Worm (Caenorhabditis elegans): ENCODE data around the gene ZK550.2.

ZK550.2 gene

DNA sequence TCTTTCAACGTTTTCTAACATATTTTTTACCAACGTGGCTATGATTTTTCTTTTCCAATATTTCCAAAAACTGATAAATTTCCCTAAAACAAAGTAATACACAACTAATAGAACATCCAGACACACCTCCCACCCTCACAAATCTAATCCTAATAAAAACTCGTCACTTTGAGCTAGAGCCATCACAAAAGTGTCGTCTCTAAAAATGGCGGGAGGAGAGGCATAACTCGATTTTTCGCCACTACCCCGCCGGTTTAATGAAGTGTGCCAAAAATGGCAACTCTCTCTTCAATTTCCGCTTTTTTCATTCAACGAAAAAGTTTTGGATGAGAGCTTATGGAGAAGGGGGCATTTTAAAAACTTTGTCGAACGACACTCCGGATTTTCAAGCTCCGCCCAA, 12.5 kb upstream of the ZK550.2 start:
- TF ChIP-seq T22C8.4 (GFP tag; IDR thresholded peaks at IDR 0.05) (no peak), ztf-23 (GFP tag; IDR thresholded peaks at IDR 0.05) (no peak), cog-1 (tag; optimal IDR thresholded peaks at IDR 0.05) (no peak), tab-1 (GFP tag; IDR thresholded peaks at IDR 0.05) (no peak)

DNA sequence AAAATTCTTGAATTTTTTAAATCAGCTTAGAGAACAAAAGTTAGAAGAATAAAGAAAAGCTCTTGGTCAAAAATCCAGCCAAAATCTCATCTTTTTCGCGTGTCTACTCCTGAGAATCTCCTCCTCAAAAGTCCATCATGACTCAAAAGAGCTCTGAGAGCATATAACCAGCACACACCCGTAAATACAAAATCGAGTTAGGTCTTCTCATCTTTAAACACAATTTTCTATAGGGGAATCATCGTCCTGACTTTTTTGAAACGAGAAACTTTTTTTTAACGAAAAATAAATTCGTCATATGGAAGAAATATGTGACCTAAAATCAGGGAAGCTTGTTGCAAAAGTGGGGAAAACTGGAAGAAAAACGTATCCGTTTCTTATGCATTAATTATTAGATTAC, 11.9 kb upstream of the ZK550.2 start:
- TF ChIP-seq cog-1 (tag; optimal IDR thresholded peaks at IDR 0.05) (no peak), tab-1 (GFP tag; IDR thresholded peaks at IDR 0.05) (no peak), med-1 (GFP tag; optimal IDR thresholded peaks at IDR 0.05; ENCODE audit: insufficient read depth) (no peak), ref-1 (GFP tag; conservative IDR thresholded peaks at IDR 0.05) (no peak), ztf-23 (GFP tag; IDR thresholded peaks at IDR 0.05) (no peak), flt-1 (GFP tag; IDR thresholded peaks at IDR 0.05) (no peak), ztf-29 (GFP tag; IDR thresholded peaks at IDR 0.05) (no peak), T22C8.4 (GFP tag; IDR thresholded peaks at IDR 0.05) (no peak), klf-2 (GFP tag; conservative IDR thresholded peaks at IDR 0.05) (no peak)

DNA sequence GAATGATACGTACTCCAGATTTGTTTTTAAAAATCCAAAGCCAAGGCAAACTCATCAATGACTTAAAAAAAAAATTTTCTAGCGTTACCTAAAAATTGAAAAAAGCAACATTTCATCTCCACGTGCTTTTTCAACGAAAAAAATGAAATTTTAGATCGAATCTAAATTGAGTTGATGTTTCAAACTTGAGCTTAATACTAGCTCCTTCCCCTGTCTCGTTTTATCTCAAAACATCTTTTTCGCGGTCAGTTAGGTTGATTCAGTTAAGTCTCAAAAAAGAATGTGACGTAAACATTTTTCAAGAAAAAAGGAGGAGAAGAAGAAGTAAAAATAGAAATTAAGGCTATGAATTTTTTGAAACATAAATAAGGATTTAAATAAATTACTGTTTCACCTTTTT, 8.4 kb upstream of the ZK550.2 start:
- TF ChIP-seq tab-1 (GFP tag; IDR thresholded peaks at IDR 0.05) (no peak), ref-1 (GFP tag; conservative IDR thresholded peaks at IDR 0.05) (no peak), cog-1 (tag; optimal IDR thresholded peaks at IDR 0.05) (no peak), T22C8.4 (GFP tag; IDR thresholded peaks at IDR 0.05) (no peak), flt-1 (GFP tag; IDR thresholded peaks at IDR 0.05) (no peak), med-1 (GFP tag; optimal IDR thresholded peaks at IDR 0.05; ENCODE audit: insufficient read depth) (no peak), ztf-23 (GFP tag; IDR thresholded peaks at IDR 0.05) (no peak), ztf-29 (GFP tag; IDR thresholded peaks at IDR 0.05) (no peak), klf-2 (GFP tag; conservative IDR thresholded peaks at IDR 0.05) (no peak)

DNA sequence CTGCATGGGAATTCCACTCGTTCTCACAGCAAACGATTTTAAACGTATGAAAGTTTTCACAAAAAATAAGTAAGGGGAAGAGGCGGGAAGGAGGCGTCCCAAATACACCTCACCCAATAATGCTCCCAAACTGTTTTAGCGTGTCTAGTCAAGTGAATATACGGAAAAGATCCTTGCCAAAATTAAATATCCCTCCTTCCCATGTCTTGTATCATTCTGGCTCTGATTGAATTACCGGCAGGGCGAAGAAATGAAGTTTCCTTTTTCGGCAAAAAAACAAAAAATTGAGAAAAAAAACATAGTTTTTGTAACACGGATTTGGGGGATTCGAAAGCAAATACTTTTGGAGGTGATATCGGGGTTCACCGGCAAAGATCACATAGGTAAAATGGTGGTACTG, 6.4 kb upstream of the ZK550.2 start:
- TF ChIP-seq ztf-23 (GFP tag; IDR thresholded peaks at IDR 0.05) (no peak), T22C8.4 (GFP tag; IDR thresholded peaks at IDR 0.05) (no peak), ztf-29 (GFP tag; IDR thresholded peaks at IDR 0.05) (no peak), ref-1 (GFP tag; conservative IDR thresholded peaks at IDR 0.05) (no peak), flt-1 (GFP tag; IDR thresholded peaks at IDR 0.05) (no peak), klf-2 (GFP tag; conservative IDR thresholded peaks at IDR 0.05) (no peak), cog-1 (tag; optimal IDR thresholded peaks at IDR 0.05) (no peak), tab-1 (GFP tag; IDR thresholded peaks at IDR 0.05) (no peak), med-1 (GFP tag; optimal IDR thresholded peaks at IDR 0.05; ENCODE audit: insufficient read depth) (no peak)

DNA sequence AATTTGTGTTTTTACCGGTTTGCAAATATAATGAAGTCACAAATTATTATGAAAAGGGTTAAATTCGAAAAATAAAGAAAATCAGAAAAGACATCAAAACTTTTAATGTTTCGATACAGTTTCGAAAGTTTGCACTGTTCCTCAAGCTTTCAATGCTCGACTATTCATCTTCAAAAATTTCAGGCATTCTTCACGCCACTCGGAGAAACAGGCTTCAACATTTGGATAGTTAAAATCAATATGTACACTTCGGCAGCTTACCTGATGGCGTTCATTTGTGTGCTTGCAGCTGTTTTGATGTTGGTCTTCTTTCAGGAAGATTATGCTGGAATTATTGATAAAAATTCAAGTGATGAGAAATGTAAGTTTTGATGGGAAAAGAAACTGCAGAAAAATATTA, 1.8 kb downstream of the ZK550.2 start:
- TF ChIP-seq ztf-29 (GFP tag; IDR thresholded peaks at IDR 0.05) (no peak), ztf-23 (GFP tag; IDR thresholded peaks at IDR 0.05) (no peak), flt-1 (GFP tag; IDR thresholded peaks at IDR 0.05) (no peak), T22C8.4 (GFP tag; IDR thresholded peaks at IDR 0.05) (no peak), cog-1 (tag; optimal IDR thresholded peaks at IDR 0.05) (no peak), med-1 (GFP tag; optimal IDR thresholded peaks at IDR 0.05; ENCODE audit: insufficient read depth) (no peak), ref-1 (GFP tag; conservative IDR thresholded peaks at IDR 0.05) (no peak), klf-2 (GFP tag; conservative IDR thresholded peaks at IDR 0.05) (no peak), tab-1 (GFP tag; IDR thresholded peaks at IDR 0.05) (no peak)

DNA sequence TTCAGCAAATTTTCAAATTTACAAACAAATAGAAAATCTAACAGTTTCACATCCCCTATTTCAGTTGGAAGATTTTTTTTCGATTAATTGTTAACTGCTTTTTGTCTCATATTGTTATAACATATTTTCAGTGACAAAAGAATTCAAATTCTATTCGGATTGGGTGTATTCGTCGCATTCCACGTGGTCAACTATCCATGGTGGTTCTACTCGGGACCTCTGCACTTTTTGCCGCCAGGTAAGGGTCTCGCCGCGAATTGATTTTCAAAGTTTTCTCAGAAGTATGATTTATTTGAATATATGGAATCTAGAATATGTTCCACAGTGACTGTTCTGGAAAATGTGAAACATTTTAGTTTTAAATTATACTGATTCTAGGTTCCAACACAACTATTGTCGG, 3.2 kb downstream of the ZK550.2 start:
- no peak for TF ChIP-seq cog-1 (tag; optimal IDR thresholded peaks at IDR 0.05)
- TF ChIP-seq klf-2 (GFP tag; conservative IDR thresholded peaks at IDR 0.05), result no peak
- no peak for TF ChIP-seq ref-1 (GFP tag; conservative IDR thresholded peaks at IDR 0.05)
- TF ChIP-seq tab-1 (GFP tag; IDR thresholded peaks at IDR 0.05), result no peak
- TF ChIP-seq flt-1 (GFP tag; IDR thresholded peaks at IDR 0.05), result no peak
- TF ChIP-seq T22C8.4 (GFP tag; IDR thresholded peaks at IDR 0.05), result no peak
- TF ChIP-seq med-1 (GFP tag; optimal IDR thresholded peaks at IDR 0.05; ENCODE audit: insufficient read depth), result no peak
- TF ChIP-seq ztf-29 (GFP tag; IDR thresholded peaks at IDR 0.05), result no peak
- TF ChIP-seq ztf-23 (GFP tag; IDR thresholded peaks at IDR 0.05), result no peak

DNA sequence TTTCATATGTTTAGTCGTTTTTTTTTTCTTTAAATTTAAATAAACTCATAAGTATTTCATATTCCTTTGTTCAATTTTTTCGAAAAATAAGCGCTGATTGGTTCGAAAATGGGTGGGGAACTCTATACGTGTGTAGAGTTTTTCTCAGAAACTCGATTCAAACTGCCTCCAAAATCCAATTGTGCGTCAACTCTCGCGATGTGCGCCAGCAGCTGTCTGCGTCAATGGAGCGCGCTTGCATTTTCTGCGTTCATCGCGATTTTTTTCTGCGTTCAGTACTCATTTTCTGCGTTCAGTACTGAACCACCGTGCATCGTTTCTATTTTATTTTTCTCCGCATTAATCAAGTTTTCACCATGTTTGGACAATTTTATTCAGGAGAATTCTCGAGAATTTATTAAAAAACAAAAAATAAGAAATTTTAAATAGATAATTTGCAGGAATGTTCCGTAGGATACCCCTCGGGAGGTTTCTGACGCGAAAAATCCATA, 4.4 kb downstream of the ZK550.2 start, which contains the start of gene eelo-2:
Gene eelo-2, plus strand, starts transcription at position 441 of the 491 bp plus-strand sequence.
- TF ChIP-seq ztf-29 (GFP tag; IDR thresholded peaks at IDR 0.05) (peak; percentile 70), cog-1 (tag; optimal IDR thresholded peaks at IDR 0.05) (peak; percentile 81), flt-1 (GFP tag; IDR thresholded peaks at IDR 0.05) (peak; percentile 86), ztf-23 (GFP tag; IDR thresholded peaks at IDR 0.05) (peak; percentile 84), T22C8.4 (GFP tag; IDR thresholded peaks at IDR 0.05) (no peak)

DNA sequence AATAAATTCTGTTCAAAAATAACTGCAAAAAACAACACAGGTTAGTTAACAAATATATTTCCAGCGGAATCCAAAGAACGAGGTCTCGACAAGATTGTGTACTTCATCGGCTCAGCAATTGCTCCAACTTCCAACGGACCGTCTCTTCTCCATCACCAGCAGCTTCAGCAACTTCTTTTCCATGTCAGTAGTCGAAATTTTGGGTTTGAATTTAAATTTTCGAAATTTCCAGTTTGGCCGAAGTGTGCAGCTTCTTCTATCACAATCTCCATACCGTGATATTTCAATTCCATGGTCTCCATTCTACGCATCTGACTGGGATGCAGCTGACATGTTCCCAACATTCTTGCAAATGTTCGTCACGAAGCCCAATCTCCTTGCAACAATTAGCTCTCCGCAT, 8.1 kb downstream of the ZK550.2 start:
- TF ChIP-seq flt-1 (GFP tag; IDR thresholded peaks at IDR 0.05) (no peak), T22C8.4 (GFP tag; IDR thresholded peaks at IDR 0.05) (no peak), cog-1 (tag; optimal IDR thresholded peaks at IDR 0.05) (no peak), klf-2 (GFP tag; conservative IDR thresholded peaks at IDR 0.05) (no peak), tab-1 (GFP tag; IDR thresholded peaks at IDR 0.05) (no peak), ref-1 (GFP tag; conservative IDR thresholded peaks at IDR 0.05) (no peak), med-1 (GFP tag; optimal IDR thresholded peaks at IDR 0.05; ENCODE audit: insufficient read depth) (no peak), ztf-29 (GFP tag; IDR thresholded peaks at IDR 0.05) (no peak)

DNA sequence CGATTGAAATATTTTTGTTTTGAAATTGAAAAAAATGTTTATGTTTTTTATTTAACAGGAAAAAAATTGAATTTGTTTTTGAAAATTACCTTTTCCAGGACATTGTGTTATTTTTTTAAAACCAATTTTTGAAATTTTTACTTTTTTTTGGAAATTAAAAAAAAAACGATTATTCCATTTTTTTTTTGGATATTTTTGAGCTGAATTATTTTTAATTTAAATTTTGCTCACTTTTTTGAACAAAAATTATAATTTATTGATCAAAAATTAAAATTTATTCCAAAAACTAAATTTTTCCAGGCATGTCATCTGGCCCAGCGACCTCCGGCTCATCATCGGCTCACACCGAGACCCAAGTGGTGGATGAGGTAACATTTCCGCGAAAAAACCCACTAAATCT, 9.6 kb downstream of the ZK550.2 start, which contains the start of gene gtf-2E1:
Gene gtf-2E1, plus strand, starts transcription at position 301 of the 400 bp plus-strand sequence.
- no peak for TF ChIP-seq ref-1 (GFP tag; conservative IDR thresholded peaks at IDR 0.05)
- no peak for TF ChIP-seq T22C8.4 (GFP tag; IDR thresholded peaks at IDR 0.05)
- no peak for TF ChIP-seq ztf-29 (GFP tag; IDR thresholded peaks at IDR 0.05)
- TF ChIP-seq klf-2 (GFP tag; conservative IDR thresholded peaks at IDR 0.05), result no peak
- TF ChIP-seq cog-1 (tag; optimal IDR thresholded peaks at IDR 0.05), result no peak
- TF ChIP-seq ztf-23 (GFP tag; IDR thresholded peaks at IDR 0.05), result no peak
- TF ChIP-seq tab-1 (GFP tag; IDR thresholded peaks at IDR 0.05), result no peak
- no peak for TF ChIP-seq flt-1 (GFP tag; IDR thresholded peaks at IDR 0.05)
- no peak for TF ChIP-seq med-1 (GFP tag; optimal IDR thresholded peaks at IDR 0.05; ENCODE audit: insufficient read depth)

DNA sequence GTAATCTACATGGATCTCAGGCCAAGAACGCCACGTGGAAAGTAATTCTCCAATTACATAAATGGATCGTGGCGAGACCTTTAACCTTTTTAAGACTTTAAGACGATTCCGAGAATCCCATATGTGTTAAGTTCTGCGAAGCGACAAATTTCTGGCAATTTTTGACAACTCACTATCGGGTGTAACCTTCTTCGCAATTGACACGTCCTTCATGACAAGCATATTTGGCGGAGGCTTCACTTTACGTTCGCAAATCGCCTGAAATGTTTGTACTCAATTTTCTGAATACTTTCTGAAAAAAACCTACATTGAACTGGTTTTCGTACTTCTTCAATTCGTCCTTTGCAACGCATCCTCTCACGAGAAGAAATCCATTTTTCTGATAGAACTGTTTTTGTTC, 13.4 kb downstream of the ZK550.2 start:
- TF ChIP-seq ztf-23 (GFP tag; IDR thresholded peaks at IDR 0.05) (no peak), klf-2 (GFP tag; conservative IDR thresholded peaks at IDR 0.05) (no peak), flt-1 (GFP tag; IDR thresholded peaks at IDR 0.05) (no peak), med-1 (GFP tag; optimal IDR thresholded peaks at IDR 0.05; ENCODE audit: insufficient read depth) (no peak), tab-1 (GFP tag; IDR thresholded peaks at IDR 0.05) (no peak), ztf-29 (GFP tag; IDR thresholded peaks at IDR 0.05) (no peak), T22C8.4 (GFP tag; IDR thresholded peaks at IDR 0.05) (no peak), cog-1 (tag; optimal IDR thresholded peaks at IDR 0.05) (no peak)
